Fruit fly (Drosophila melanogaster): ENCODE data around the gene bou.

The bou gene

DNA sequence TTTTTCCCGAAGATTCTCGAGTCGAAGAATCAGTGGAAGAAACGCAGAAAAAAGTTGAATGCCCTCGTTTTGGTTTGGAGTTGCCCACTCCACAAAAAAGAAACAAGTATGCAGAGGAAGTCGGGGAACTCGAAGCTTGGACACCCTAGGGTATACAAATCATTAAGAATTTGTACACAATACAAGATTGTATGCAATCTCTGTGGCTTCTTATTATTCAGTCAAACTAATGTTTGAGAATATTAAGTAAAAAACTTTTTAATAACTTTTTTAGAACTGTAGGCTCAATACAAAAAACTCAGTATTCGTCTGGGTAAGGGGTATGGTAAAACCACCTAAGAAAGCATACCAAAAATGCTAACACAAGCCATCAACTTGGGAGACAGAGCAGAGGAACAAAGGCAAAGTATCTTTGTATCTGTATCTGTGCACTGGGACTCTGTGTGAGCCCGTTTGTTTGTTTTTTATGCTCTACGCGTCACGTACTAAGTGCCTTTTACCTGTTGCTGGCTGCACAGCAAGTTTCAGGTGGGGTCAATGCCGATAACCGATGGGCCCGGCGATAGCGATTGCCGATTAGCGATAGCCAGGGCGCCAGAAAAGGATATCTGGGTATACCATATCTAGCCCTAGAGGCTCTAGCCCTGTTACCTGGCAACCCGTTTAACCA is 969 bp upstream of the bou start (continued):
- TF ChIP-seq CG7928 (GFP tag; optimal IDR thresholded peaks at IDR 0.05) = no peak
- TF ChIP-seq CG10462 (GFP tag; optimal IDR thresholded peaks at IDR 0.05) = peak; percentile 51
- peak; percentile 71; the same call in 2 of the 3 replicates for TF ChIP-seq CG6791 (GFP tag; IDR thresholded peaks at IDR 0.05; ENCODE audit: partially characterized antibody)
- TF ChIP-seq CG6854 (GFP tag; optimal IDR thresholded peaks at IDR 0.05) = peak; percentile 10
- peak; percentile 58 for TF ChIP-seq Six4 (GFP tag; optimal IDR thresholded peaks at IDR 0.05)
- peak; percentile 71 for TF ChIP-seq CG15696 (tag; optimal IDR thresholded peaks at IDR 0.05)
- TF ChIP-seq amos (GFP tag; IDR thresholded peaks at IDR 0.05; ENCODE audit: partially characterized antibody) = peak; percentile 53; the same call in 1 of the 2 replicates
- peak; percentile 38 for TF ChIP-seq Max (GFP tag; optimal IDR thresholded peaks at IDR 0.05)
- TF ChIP-seq nau (GFP tag; optimal IDR thresholded peaks at IDR 0.05) = peak; percentile 52
- TF ChIP-seq ci (GFP tag; IDR thresholded peaks at IDR 0.05) = peak; percentile 87
- TF ChIP-seq CG1832 (GFP tag; optimal IDR thresholded peaks at IDR 0.05) = no peak
- no peak for TF ChIP-seq cad (GFP tag; optimal IDR thresholded peaks at IDR 0.05)
- peak; percentile 80 for TF ChIP-seq pnt (GFP tag; optimal IDR thresholded peaks at IDR 0.05)
- TF ChIP-seq NC2α (GFP tag; optimal IDR thresholded peaks at IDR 0.05) = peak; percentile 43
- TF ChIP-seq CG17912 (GFP tag; optimal IDR thresholded peaks at IDR 0.05) = no peak
- no peak for TF ChIP-seq CG10543 (GFP tag; optimal IDR thresholded peaks at IDR 0.05)
- peak; percentile 83 for TF ChIP-seq CG14710 (tag; optimal IDR thresholded peaks at IDR 0.05)
- peak; percentile 99 for TF ChIP-seq sens (GFP tag)
- TF ChIP-seq CG42726 (GFP tag; IDR thresholded peaks at IDR 0.05; ENCODE audit: partially characterized antibody) = no peak
- peak; percentile 79 for TF ChIP-seq CG11504 (tag; optimal IDR thresholded peaks at IDR 0.05)
- peak; percentile 44; the same call in 1 of the 2 replicates for TF ChIP-seq CG9215 (GFP tag; IDR thresholded peaks at IDR 0.05)
- TF ChIP-seq CG13624 (GFP tag; optimal IDR thresholded peaks at IDR 0.05) = peak; percentile 73
- TF ChIP-seq Bgb (GFP tag; IDR thresholded peaks at IDR 0.05; ENCODE audit: partially characterized antibody) = peak; percentile 54; the same call in 1 of the 2 replicates
- peak; percentile 49 for TF ChIP-seq cwo (GFP tag; optimal IDR thresholded peaks at IDR 0.05)
- TF ChIP-seq mld (GFP tag; IDR thresholded peaks at IDR 0.05; ENCODE audit: partially characterized antibody) = no peak; the same call in 2 of the 3 replicates
- TF ChIP-seq ro (GFP tag; IDR thresholded peaks at IDR 0.05) = peak; percentile 41
- peak; percentile 18 for TF ChIP-seq CG7271 (tag; optimal IDR thresholded peaks at IDR 0.05)
- TF ChIP-seq CG7839 (tag; optimal IDR thresholded peaks at IDR 0.05) = peak; percentile 84
- TF ChIP-seq slbo (GFP tag; IDR thresholded peaks at IDR 0.05) = peak; percentile 66
- TF ChIP-seq CG9797 (GFP tag; optimal IDR thresholded peaks at IDR 0.05) = no peak
- TF ChIP-seq CG6689 (GFP tag; IDR thresholded peaks at IDR 0.05) = peak; percentile 77
- TF ChIP-seq CG1233 (GFP tag; optimal IDR thresholded peaks at IDR 0.05) = peak; percentile 26
- peak; percentile 61 for TF ChIP-seq CG33213 (GFP tag; optimal IDR thresholded peaks at IDR 0.05)
- TF ChIP-seq CoRest (tag; optimal IDR thresholded peaks at IDR 0.05) = peak; percentile 77
- peak; percentile 90 for TF ChIP-seq gsb-n (tag; optimal IDR thresholded peaks at IDR 0.05)
- TF ChIP-seq Doc3 (GFP tag; IDR thresholded peaks at IDR 0.05; ENCODE audit: partially characterized antibody) = no peak
- peak; percentile 51; the same call in 1 of the 3 replicates for TF ChIP-seq CG14860 (GFP tag; IDR thresholded peaks at IDR 0.05; ENCODE audit: partially characterized antibody)
- TF ChIP-seq CG34224 (GFP tag; IDR thresholded peaks at IDR 0.05; ENCODE audit: partially characterized antibody) = no peak; the same call in 2 of the 3 replicates
- peak; percentile 51 for TF ChIP-seq Hmr (GFP tag; optimal IDR thresholded peaks at IDR 0.05)
- peak; percentile 65 for TF ChIP-seq CG12219 (GFP tag; optimal IDR thresholded peaks at IDR 0.05)
- no peak for TF ChIP-seq CG17612 (GFP tag; IDR thresholded peaks at IDR 0.05)
- TF ChIP-seq CG18476 (GFP tag; optimal IDR thresholded peaks at IDR 0.05) = peak; percentile 60
- peak; percentile 46 for TF ChIP-seq Bdp1 (GFP tag; optimal IDR thresholded peaks at IDR 0.05)
- no peak for TF ChIP-seq CG11456 (GFP tag; IDR thresholded peaks at IDR 0.05)
- peak; percentile 7; the same call in 1 of the 2 replicates for TF ChIP-seq CG4360 (GFP tag; IDR thresholded peaks at IDR 0.05)
- no peak for TF ChIP-seq CG3995 (GFP tag; optimal IDR thresholded peaks at IDR 0.05)
- TF ChIP-seq H15 (GFP tag; IDR thresholded peaks at IDR 0.05) = peak; percentile 75; the same call in 2 of the 3 replicates
- TF ChIP-seq fd102C (GFP tag; optimal IDR thresholded peaks at IDR 0.05) = no peak
